Worm (Caenorhabditis elegans): ENCODE results near the gene F11C7.7.
A peak's percentile ranks its signal among the peaks of the same experiment; 100 is the strongest.

The F11C7.7 gene

ce11 chrX:17375877-17376276, 22.5 kb upstream of the F11C7.7 start:
- no peak for TF ChIP-seq aly-2 (tag; optimal IDR thresholded peaks at IDR 0.05)
- no peak for TF ChIP-seq irx-1 (tag; optimal IDR thresholded peaks at IDR 0.05)
- no peak for TF ChIP-seq jun-1 (tag; optimal IDR thresholded peaks at IDR 0.05)
- TF ChIP-seq unc-86 (tag; optimal IDR thresholded peaks at IDR 0.05): no peak
- TF ChIP-seq ztf-11 (tag; optimal IDR thresholded peaks at IDR 0.05): no peak
- TF ChIP-seq lin-15B (tag; optimal IDR thresholded peaks at IDR 0.05): no peak
- TF ChIP-seq Y116A8C.19 (tag; optimal IDR thresholded peaks at IDR 0.05; ENCODE audit: borderline replicate concordance): no peak
- peak; percentile 63 for TF ChIP-seq elt-2 (tag; optimal IDR thresholded peaks at IDR 0.05)
- no peak for TF ChIP-seq hlh-17 (GFP tag; optimal IDR thresholded peaks at IDR 0.05; ENCODE audit: borderline replicate concordance)
- no peak for TF ChIP-seq fkh-10 (GFP tag; optimal IDR thresholded peaks at IDR 0.05)
- no peak for TF ChIP-seq mdl-1 (tag; optimal IDR thresholded peaks at IDR 0.05)
- peak; percentile 4 for TF ChIP-seq lin-14 (GFP tag; optimal IDR thresholded peaks at IDR 0.05)
- TF ChIP-seq nhr-11 (tag; optimal IDR thresholded peaks at IDR 0.05): no peak
- TF ChIP-seq dsc-1 (tag; optimal IDR thresholded peaks at IDR 0.05): no peak
- TF ChIP-seq nhr-84 (tag; optimal IDR thresholded peaks at IDR 0.05): no peak

DNA sequence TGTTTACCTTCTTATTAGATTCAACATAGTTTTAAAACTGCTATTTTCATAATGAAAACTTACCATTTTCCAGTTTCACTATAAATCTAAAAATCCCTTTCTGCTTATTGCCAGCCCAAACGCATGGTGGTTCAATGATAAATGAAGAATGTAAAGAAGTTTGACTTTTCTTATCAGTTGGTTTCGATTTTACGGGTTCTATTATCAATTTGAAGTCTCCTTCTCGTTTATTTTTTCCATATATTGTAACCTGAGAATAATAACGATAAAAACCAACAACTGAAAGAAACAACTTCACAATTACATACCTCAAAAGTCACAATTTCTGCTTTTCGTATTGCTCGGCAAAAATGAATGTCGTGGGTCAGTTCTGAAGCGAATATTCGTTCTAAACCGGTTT, 19.4 kb upstream of the F11C7.7 start:
- TF ChIP-seq dsc-1 (tag; optimal IDR thresholded peaks at IDR 0.05) (no peak), nhr-47 (tag; optimal IDR thresholded peaks at IDR 0.05) (no peak), elt-2 (tag; optimal IDR thresholded peaks at IDR 0.05) (peak; percentile 59), nhr-20 (tag; optimal IDR thresholded peaks at IDR 0.05) (no peak), nhr-11 (tag; optimal IDR thresholded peaks at IDR 0.05) (no peak), nhr-85 (tag) (no peak), ztf-4 (tag; optimal IDR thresholded peaks at IDR 0.05) (no peak)

DNA sequence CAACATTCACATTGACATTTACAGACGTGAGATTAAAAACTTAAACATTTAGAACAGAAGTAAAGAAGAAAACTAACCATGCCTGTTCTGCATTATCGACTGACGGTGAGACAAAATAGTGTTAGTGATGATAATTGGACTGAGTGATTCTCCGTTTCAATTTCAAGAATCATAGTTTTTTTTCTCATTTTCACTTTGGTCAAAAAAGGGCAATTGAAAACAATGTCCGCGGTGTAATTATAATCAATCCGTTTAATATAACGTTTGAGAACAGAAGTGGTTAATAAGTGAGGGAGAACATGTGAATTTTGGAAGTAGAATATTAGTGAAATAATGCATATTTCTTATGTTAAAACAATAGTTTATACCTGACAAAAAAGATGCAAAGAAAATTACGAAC, 18.7 kb upstream of the F11C7.7 start, which contains the start of gene F10D7.10:
Gene F10D7.10 (minus strand): TSS at position 101 of the 400 bp plus-strand sequence.
- TF ChIP-seq efl-1 (optimal IDR thresholded peaks at IDR 0.05): no peak
- peak in 1 of 2 experiments; percentile 10 for TF ChIP-seq efl-1 (GFP tag; optimal IDR thresholded peaks at IDR 0.05 in 1 of 2)
- TF ChIP-seq blmp-1 (tag; optimal IDR thresholded peaks at IDR 0.05): peak; percentile 22
- TF ChIP-seq hlh-17 (GFP tag; optimal IDR thresholded peaks at IDR 0.05; ENCODE audit: borderline replicate concordance): no peak

ce11 chrX:17381975-17382374, 16.4 kb upstream of the F11C7.7 start, which contains the start of gene F10D7.4:
Gene F10D7.4 (minus strand): TSS chrX:17382075.
- TF ChIP-seq efl-1 (optimal IDR thresholded peaks at IDR 0.05): no peak
- TF ChIP-seq efl-1 (GFP tag; optimal IDR thresholded peaks at IDR 0.05 in 1 of 2): peak in 1 of 2 experiments; percentile 48
- TF ChIP-seq irx-1 (tag; optimal IDR thresholded peaks at IDR 0.05): no peak

- TF ChIP-seq C16A3.4 (tag; optimal IDR thresholded peaks at IDR 0.05) (no peak), mef-2 (tag; optimal IDR thresholded peaks at IDR 0.05) (no peak), hlh-17 (GFP tag; optimal IDR thresholded peaks at IDR 0.05; ENCODE audit: borderline replicate concordance) (no peak), ets-5 (GFP tag; IDR thresholded peaks at IDR 0.05) (no peak), fkh-8 (tag; optimal IDR thresholded peaks at IDR 0.05) (no peak), egl-27 (tag; optimal IDR thresholded peaks at IDR 0.05) (no peak), unc-130 (tag; optimal IDR thresholded peaks at IDR 0.05) (no peak), tlp-1 (tag; optimal IDR thresholded peaks at IDR 0.05) (no peak), C04F5.9 (tag; optimal IDR thresholded peaks at IDR 0.05) (no peak), ztf-4 (tag; optimal IDR thresholded peaks at IDR 0.05) (no peak), ceh-90 (tag; optimal IDR thresholded peaks at IDR 0.05) (no peak), hpl-2 (GFP tag; optimal IDR thresholded peaks at IDR 0.05) (no peak), ztf-11 (tag; optimal IDR thresholded peaks at IDR 0.05) (no peak), lin-14 (GFP tag; optimal IDR thresholded peaks at IDR 0.05) (no peak), elt-2 (tag; optimal IDR thresholded peaks at IDR 0.05) (no peak), Y116A8C.19 (tag; optimal IDR thresholded peaks at IDR 0.05; ENCODE audit: borderline replicate concordance) (no peak), xbp-1 (tag; optimal IDR thresholded peaks at IDR 0.05) (no peak), pag-3 (tag; optimal IDR thresholded peaks at IDR 0.05; ENCODE audit: borderline replicate concordance, insufficient read depth) (no peak)
These were observed 14.1 kb upstream of the F11C7.7 start for ce11 chrX:17384343-17384742.

Measured in whole organism, L1 larva.